Fruit fly (Drosophila melanogaster) whole organism, embryonic: ENCODE measurements around the gene Acph-1.
A peak's percentile ranks its signal among the peaks of the same experiment; 100 is the strongest.

Source experiments
- Atf-2 ChIP-seq: fragments of 200-800 bp; sonication (Bioruptor generic); optimal IDR thresholded peaks from 2 replicates; lab custom pipeline; 2016; ENCODE audit warnings: missing biosample characterization, missing genetic modification characterization
- Atf3 ChIP-seq: fragments of 200-800 bp; sonication (Bioruptor generic); optimal IDR thresholded peaks from 3 replicates; lab custom pipeline; 2016; ENCODE audit warnings: missing biosample characterization, missing genetic modification characterization
- Bgb ChIP-seq: fragments of 200-800 bp; sonication (Bioruptor generic); IDR thresholded peaks from 2 replicates; pipeline ENCODE4 v1.3.6; 2022; ENCODE audit warnings: missing biosample characterization, missing genetic modification characterization; ENCODE audit not compliant: partially characterized antibody
- CG10267 ChIP-seq: fragments of 200-800 bp; sonication (Bioruptor generic); optimal IDR thresholded peaks from 2 replicates; lab custom pipeline; 2018; ENCODE audit warnings: missing biosample characterization, mild to moderate bottlenecking, missing genetic modification characterization, moderate library complexity
- CG10979 ChIP-seq: fragments of 200-800 bp; sonication (Bioruptor generic); optimal IDR thresholded peaks from 2 replicates; lab custom pipeline; 2018; ENCODE audit warnings: missing biosample characterization, mild to moderate bottlenecking, missing genetic modification characterization, moderate library complexity
- CG11085 ChIP-seq: fragments of 200-800 bp; sonication (Bioruptor generic); IDR thresholded peaks from 2 replicates; pipeline ENCODE4 v1.3.6; 2022; ENCODE audit warnings: missing biosample characterization, missing genetic modification characterization
- CG13775 ChIP-seq: fragments of 200-800 bp; sonication (Bioruptor generic); optimal IDR thresholded peaks from 3 replicates; lab custom pipeline; 2017; ENCODE audit warnings: missing biosample characterization, mild to moderate bottlenecking, missing genetic modification characterization
- CG15696 ChIP-seq: fragments of 200-800 bp; sonication (Bioruptor generic); optimal IDR thresholded peaks from 2 replicates; lab custom pipeline; 2019; ENCODE audit warnings: missing biosample characterization, mild to moderate bottlenecking, missing genetic modification characterization, moderate library complexity
- CG16779 ChIP-seq: fragments of 200-800 bp; sonication (Bioruptor generic); IDR thresholded peaks from 2 replicates; pipeline ENCODE4 v1.3.6; 2022; ENCODE audit warnings: missing biosample characterization, missing genetic modification characterization
- CG18262 ChIP-seq: fragments of 200-800 bp; optimal IDR thresholded peaks from 3 replicates; lab custom pipeline; 2019; ENCODE audit warnings: missing biosample characterization, mild to moderate bottlenecking, missing genetic modification characterization, moderate library complexity
- CG1832 ChIP-seq: fragments of 200-800 bp; sonication (Bioruptor generic); optimal IDR thresholded peaks from 2 replicates; lab custom pipeline; 2017; ENCODE audit warnings: missing biosample characterization, mild to moderate bottlenecking, missing genetic modification characterization, inconsistent platforms
- CG18599 ChIP-seq: fragments of 200-800 bp; sonication (Bioruptor generic); optimal IDR thresholded peaks from 3 replicates; lab custom pipeline; 2017; ENCODE audit warnings: missing biosample characterization, missing genetic modification characterization, mild to moderate bottlenecking, moderate library complexity, missing genetic modification reagents
- CG30020 ChIP-seq: fragments of 200-800 bp; optimal IDR thresholded peaks from 2 replicates; lab custom pipeline; 2019; ENCODE audit warnings: missing biosample characterization, mild to moderate bottlenecking, missing genetic modification characterization, moderate library complexity
- CG3407 ChIP-seq: fragments of 200-800 bp; sonication (Bioruptor generic); optimal IDR thresholded peaks from 2 replicates; lab custom pipeline; 2018; ENCODE audit warnings: missing biosample characterization, mild to moderate bottlenecking, missing genetic modification characterization
- CG34422 ChIP-seq: fragments of 200-800 bp; sonication (Bioruptor generic); IDR thresholded peaks from 3 replicates; pipeline ENCODE4 v1.3.6; 2022; ENCODE audit warnings: missing biosample characterization, missing genetic modification characterization
- CG4404 ChIP-seq: fragments of 200-800 bp; sonication (Bioruptor generic); IDR thresholded peaks from 2 replicates; pipeline ENCODE4 v1.3.6; 2022; ENCODE audit warnings: missing biosample characterization, missing genetic modification characterization
- CG6175 ChIP-seq: fragments of 200-800 bp; sonication (Bioruptor generic); IDR thresholded peaks from 3 replicates; pipeline ENCODE4 v1.3.6; 2022; ENCODE audit warnings: missing biosample characterization, missing genetic modification characterization
- CG6854 ChIP-seq: fragments of 200-800 bp; sonication (Bioruptor generic); optimal IDR thresholded peaks from 3 replicates; lab custom pipeline; 2017; ENCODE audit warnings: missing biosample characterization, mild to moderate bottlenecking, missing genetic modification characterization
- CG8290 ChIP-seq, 3 experiments: fragments of 200-800 bp; sonication (Bioruptor generic); optimal IDR thresholded peaks; 2 replicates each; lab custom pipeline; 2016 to 2019; ENCODE audit warnings: missing biosample characterization in 3 of 3, missing genetic modification characterization in 3 of 3, mild to moderate bottlenecking in 2 of 3, moderate library complexity in 1 of 3
- CG8478 ChIP-seq: fragments of >200 bp; optimal IDR thresholded peaks from 2 replicates; lab custom pipeline; 2018
- CG9437 ChIP-seq: fragments of 200-800 bp; sonication (Bioruptor generic); optimal IDR thresholded peaks from 2 replicates; lab custom pipeline; 2018; ENCODE audit warnings: missing biosample characterization, mild to moderate bottlenecking, missing genetic modification characterization
- CrebB ChIP-seq: fragments of 200-800 bp; sonication (Bioruptor generic); optimal IDR thresholded peaks from 3 replicates; lab custom pipeline; 2018; ENCODE audit warnings: missing biosample characterization, mild to moderate bottlenecking, missing genetic modification characterization
- D19B ChIP-seq: fragments of 200-800 bp; sonication (Bioruptor generic); optimal IDR thresholded peaks from 2 replicates; lab custom pipeline; 2017; ENCODE audit warnings: missing biosample characterization, mild to moderate bottlenecking, missing genetic modification characterization
- ERR ChIP-seq: fragments of 200-800 bp; sonication (Bioruptor generic); optimal IDR thresholded peaks from 2 replicates; lab custom pipeline; 2016; ENCODE audit warnings: missing biosample characterization, missing genetic modification characterization
- GATAe ChIP-seq: fragments of 200-800 bp; sonication (Bioruptor generic); conservative IDR thresholded peaks from 2 replicates; pipeline ENCODE4 v1.3.6; 2022; ENCODE audit warnings: missing biosample characterization, missing genetic modification characterization
- Gug ChIP-seq: fragments of 200-800 bp; sonication (Bioruptor generic); IDR thresholded peaks from 4 replicates; pipeline ENCODE4 v1.3.6; 2022; ENCODE audit warnings: missing biosample characterization, missing genetic modification characterization
- Kr ChIP-seq: fragments of 200-800 bp; sonication (Bioruptor generic); optimal IDR thresholded peaks from 2 replicates; lab custom pipeline; 2017; ENCODE audit warnings: missing biosample characterization, mild to moderate bottlenecking, missing genetic modification characterization
- Lim3 ChIP-seq: fragments of 200-800 bp; sonication (Bioruptor generic); IDR thresholded peaks from 2 replicates; pipeline ENCODE4 v1.3.6; 2022; ENCODE audit warnings: missing biosample characterization, missing genetic modification characterization
- Oaz ChIP-seq: fragments of 200-800 bp; sonication (Bioruptor generic); IDR thresholded peaks from 2 replicates; pipeline ENCODE4 v1.3.6; 2022; ENCODE audit warnings: missing biosample characterization, missing genetic modification characterization
- Rfx ChIP-seq: fragments of 200-800 bp; sonication (Bioruptor generic); IDR thresholded peaks from 2 replicates; pipeline ENCODE4 v1.3.6; 2022; ENCODE audit warnings: missing biosample characterization, missing genetic modification characterization
- Xrp1 ChIP-seq: fragments of 200-800 bp; sonication (Bioruptor generic); IDR thresholded peaks from 2 replicates; pipeline ENCODE4 v1.3.6; 2022; ENCODE audit warnings: missing biosample characterization, missing genetic modification characterization
- bab2 ChIP-seq: fragments of 200-800 bp; sonication (Bioruptor generic); optimal IDR thresholded peaks from 2 replicates; lab custom pipeline; 2016; ENCODE audit warnings: missing biosample characterization, missing genetic modification characterization
- bbx ChIP-seq: fragments of 200-800 bp; sonication (Bioruptor generic); IDR thresholded peaks from 2 replicates; pipeline ENCODE4 v1.3.6; 2022; ENCODE audit warnings: missing biosample characterization, missing genetic modification characterization; ENCODE audit not compliant: partially characterized antibody
- bsh ChIP-seq, 2 experiments: fragments of 200-800 bp; sonication (Bioruptor generic); optimal IDR thresholded peaks; 2 replicates each; lab custom pipeline; 2017 to 2018; ENCODE audit warnings: mild to moderate bottlenecking in 2 of 2, missing biosample characterization in 2 of 2, missing genetic modification characterization in 2 of 2, moderate library complexity in 1 of 2
- da ChIP-seq: fragments of 200-800 bp; sonication (Bioruptor generic); optimal IDR thresholded peaks from 2 replicates; lab custom pipeline; 2016; ENCODE audit warnings: missing biosample characterization, missing genetic modification characterization
- dati ChIP-seq: fragments of 200-800 bp; sonication (Bioruptor generic); IDR thresholded peaks from 2 replicates; pipeline ENCODE4 v1.3.6; 2022; ENCODE audit warnings: missing biosample characterization, missing genetic modification characterization
- eyg ChIP-seq: fragments of 200-800 bp; sonication (Bioruptor generic); optimal IDR thresholded peaks from 3 replicates; lab custom pipeline; 2016; ENCODE audit warnings: missing biosample characterization, missing genetic modification characterization
- gcm2 ChIP-seq: fragments of 200-800 bp; sonication (Bioruptor generic); optimal IDR thresholded peaks from 2 replicates; lab custom pipeline; 2016; ENCODE audit warnings: missing biosample characterization, missing genetic modification characterization
- gro ChIP-seq: fragments of 200-800 bp; sonication (Bioruptor generic); optimal IDR thresholded peaks from 2 replicates; lab custom pipeline; 2016; ENCODE audit warnings: missing biosample characterization, missing genetic modification characterization
- ind ChIP-seq: fragments of 200-800 bp; sonication (Bioruptor generic); optimal IDR thresholded peaks from 3 replicates; lab custom pipeline; 2016; ENCODE audit warnings: missing biosample characterization, missing genetic modification characterization
- jumu ChIP-seq: fragments of 200-800 bp; sonication (Bioruptor generic); optimal IDR thresholded peaks from 3 replicates; lab custom pipeline; 2016; ENCODE audit warnings: missing biosample characterization, missing genetic modification characterization
- lmd ChIP-seq: fragments of 200-800 bp; sonication (Bioruptor generic); IDR thresholded peaks from 2 replicates; pipeline ENCODE4 v1.3.6; 2022; ENCODE audit warnings: missing biosample characterization, missing genetic modification characterization
- onecut ChIP-seq: fragments of 200-800 bp; sonication (Bioruptor generic); IDR thresholded peaks from 2 replicates; pipeline ENCODE4 v1.3.6; 2022; ENCODE audit warnings: missing biosample characterization, missing genetic modification characterization
- pnt ChIP-seq: fragments of 200-800 bp; sonication (Bioruptor generic); optimal IDR thresholded peaks from 3 replicates; lab custom pipeline; 2016; ENCODE audit warnings: missing biosample characterization, missing genetic modification characterization
- row ChIP-seq: fragments of 200-800 bp; sonication (Bioruptor generic); IDR thresholded peaks from 3 replicates; pipeline ENCODE4 v1.3.6; 2022; ENCODE audit warnings: missing biosample characterization, missing genetic modification characterization
- sens-2 ChIP-seq: fragments of 200-800 bp; sonication (Bioruptor generic); IDR thresholded peaks from 2 replicates; pipeline ENCODE4 v1.3.6; 2022; ENCODE audit warnings: missing biosample characterization, missing genetic modification characterization
- sna ChIP-seq: fragments of 200-800 bp; sonication (Bioruptor generic); IDR thresholded peaks from 2 replicates; pipeline ENCODE4 v1.3.6; 2022; ENCODE audit warnings: missing biosample characterization, missing genetic modification characterization; ENCODE audit not compliant: partially characterized antibody
- so ChIP-seq: fragments of 200-800 bp; sonication (Bioruptor generic); IDR thresholded peaks from 3 replicates; pipeline ENCODE4 v1.3.6; 2022; ENCODE audit warnings: missing biosample characterization, missing genetic modification characterization
- tio ChIP-seq: fragments of 200-800 bp; sonication (Bioruptor generic); optimal IDR thresholded peaks from 2 replicates; lab custom pipeline; 2017; ENCODE audit warnings: missing biosample characterization, missing genetic modification characterization, inconsistent platforms
- vvl ChIP-seq: fragments of 200-800 bp; sonication (Bioruptor generic); IDR thresholded peaks from 2 replicates; pipeline ENCODE4 v1.3.6; 2022; ENCODE audit warnings: missing biosample characterization, missing genetic modification characterization
- wek ChIP-seq: fragments of 200-800 bp; sonication (Bioruptor generic); optimal IDR thresholded peaks from 3 replicates; lab custom pipeline; 2018; ENCODE audit warnings: missing biosample characterization, mild to moderate bottlenecking, missing genetic modification characterization, moderate library complexity

The Acph-1 gene

DNA sequence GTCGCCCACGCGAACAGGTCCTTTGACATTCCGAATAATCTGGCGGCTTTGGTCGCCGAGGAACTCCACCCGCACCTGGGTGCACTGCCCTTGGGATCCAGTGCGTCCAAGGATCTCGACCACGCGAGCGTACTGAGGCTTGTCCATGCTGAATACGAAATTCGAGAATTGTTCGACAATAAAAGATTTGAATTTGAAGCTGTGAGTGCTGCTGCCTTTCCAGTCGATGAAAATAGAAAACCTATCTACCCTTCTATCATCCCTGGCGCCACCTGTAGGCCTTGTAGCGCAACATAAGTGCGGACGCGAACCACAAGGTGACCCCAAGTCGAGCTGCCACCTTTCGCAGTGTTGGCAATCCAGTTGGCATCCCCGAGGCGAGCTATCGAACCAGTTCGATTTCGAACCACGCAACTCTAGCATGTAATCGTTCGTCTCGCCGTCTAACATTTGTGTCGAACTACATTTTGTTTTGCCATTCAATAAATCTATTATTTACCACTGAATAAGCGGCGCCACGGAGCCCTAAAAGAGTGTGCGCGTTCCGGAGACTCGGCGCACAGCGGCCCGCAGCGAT, 29.3 kb upstream of the Acph-1 start, which contains the start of the genes RpS28a and Axn (continued):
- no peak for TF ChIP-seq da (GFP tag; lab: Kevin White, UChicago)
- no peak for TF ChIP-seq vvl (GFP tag; lab: Robert Waterston, UW)
- TF ChIP-seq ind (GFP tag; lab: Kevin White, UChicago), result no peak
- TF ChIP-seq Lim3 (GFP tag; lab: Robert Waterston, UW), result no peak
- TF ChIP-seq CrebB, result no peak
- no peak; the same call in 2 of the 3 replicates for TF ChIP-seq so
- TF ChIP-seq eyg, result no peak
- no peak for TF ChIP-seq wek (GFP tag; lab: Kevin White, UChicago)
- TF ChIP-seq pnt (GFP tag; lab: Kevin White, UChicago), result peak; percentile 18
- TF ChIP-seq bbx (GFP tag; lab: Robert Waterston, UW), result peak; percentile 66
- peak; percentile 57; the same call in 1 of the 2 replicates for TF ChIP-seq lmd (GFP tag; lab: Robert Waterston, UW)
- no peak for TF ChIP-seq CG16779 (GFP tag; lab: Robert Waterston, UW)
- no peak for TF ChIP-seq Kr
- TF ChIP-seq Rfx (GFP tag; lab: Robert Waterston, UW), result peak; percentile 48
- TF ChIP-seq Atf-2 (GFP tag; lab: Kevin White, UChicago), result no peak
- no peak for TF ChIP-seq dati (GFP tag; lab: Robert Waterston, UW)
- TF ChIP-seq ERR, result peak; percentile 94
- TF ChIP-seq CG13775 (GFP tag; lab: Kevin White, UChicago), result no peak
- no peak for TF ChIP-seq CG6175
- TF ChIP-seq D19B, result no peak
- TF ChIP-seq CG10267 (tag; lab: Kevin White, UChicago), result peak; percentile 7
- TF ChIP-seq CG4404 (GFP tag; lab: Robert Waterston, UW), result no peak
- no peak for TF ChIP-seq gcm2 (GFP tag; lab: Kevin White, UChicago)
- peak; percentile 15 for TF ChIP-seq jumu (GFP tag; lab: Kevin White, UChicago)
- no peak for TF ChIP-seq tio (GFP tag; lab: Kevin White, UChicago)
- peak; percentile 18 for TF ChIP-seq Atf3 (GFP tag; lab: Kevin White, UChicago)
- no peak for TF ChIP-seq Oaz (GFP tag; lab: Robert Waterston, UW)
- peak; percentile 99 for TF ChIP-seq CG10979 (tag; lab: Kevin White, UChicago)
- no peak for TF ChIP-seq CG15696 (tag; lab: Kevin White, UChicago)
- TF ChIP-seq sna (GFP tag; lab: Robert Waterston, UW), result no peak
- no peak for TF ChIP-seq Gug (GFP tag; lab: Robert Waterston, UW)
- no peak for TF ChIP-seq sens-2 (GFP tag; lab: Robert Waterston, UW)
- no peak for TF ChIP-seq GATAe (GFP tag; lab: Robert Waterston, UW)
- TF ChIP-seq Xrp1 (GFP tag; lab: Robert Waterston, UW), result no peak
- TF ChIP-seq CG8478 (lab: Kevin White, UChicago), result peak; percentile 81
- no peak; the same call in 2 of the 3 replicates for TF ChIP-seq CG34422 (GFP tag; lab: Robert Waterston, UW)
- TF ChIP-seq bsh (GFP tag; optimal IDR thresholded peaks at IDR 0.05; lab: Kevin White, UChicago), result no peak
- peak; percentile 1 for TF ChIP-seq gro (GFP tag; lab: Kevin White, UChicago)
- TF ChIP-seq CG3407 (GFP tag; lab: Kevin White, UChicago), result no peak
- TF ChIP-seq Bgb (GFP tag; lab: Robert Waterston, UW), result peak; percentile 53
- peak; percentile 18 for TF ChIP-seq CG8290 (GFP tag; optimal IDR thresholded peaks at IDR 0.05; lab: Kevin White, UChicago)
- no peak for TF ChIP-seq CG8290 (tag; optimal IDR thresholded peaks at IDR 0.05; lab: Kevin White, UChicago)
- TF ChIP-seq CG18262 (tag; lab: Kevin White, UChicago), result no peak
- no peak for TF ChIP-seq CG11085
- TF ChIP-seq CG18599 (GFP tag; lab: Kevin White, UChicago), result no peak
- TF ChIP-seq onecut (GFP tag; lab: Robert Waterston, UW), result peak; percentile 33; the same call in 1 of the 2 replicates
- no peak for TF ChIP-seq CG6854 (GFP tag; lab: Kevin White, UChicago)
- no peak for TF ChIP-seq CG30020 (tag; lab: Kevin White, UChicago)
- peak; percentile 26; the same call in 2 of the 3 replicates for TF ChIP-seq row
- peak; percentile 18 for TF ChIP-seq bab2
- no peak for TF ChIP-seq CG9437
- TF ChIP-seq CG1832, result no peak
